Worm (Caenorhabditis elegans) whole organism, mixed stage, embryonic: ENCODE measurements around the gene xol-1.

Experiments
- M03D4.4 ChIP-seq: sonication (generic microtip); optimal IDR thresholded peaks from 2 replicates; lab custom pipeline; 2017; ENCODE audit warnings: mild to moderate bottlenecking, missing genetic modification characterization, missing compliant biosample characterization
- bed-3 ChIP-seq: fragments of 200-800 bp; sonication (Bioruptor generic); optimal IDR thresholded peaks from 3 replicates; lab custom pipeline; 2018; ENCODE audit warnings: mild to moderate bottlenecking, missing genetic modification characterization, moderate library complexity, missing compliant biosample characterization
- blmp-1 ChIP-seq: fragments of 150-350 bp; optimal IDR thresholded peaks from 2 replicates; lab custom pipeline; 2014; ENCODE audit warnings: missing biosample characterization, missing genetic modification characterization
- ceh-39 ChIP-seq: fragments of 150-350 bp; optimal IDR thresholded peaks from 2 replicates; lab custom pipeline; 2014; ENCODE audit warnings: missing biosample characterization, missing genetic modification characterization
- ceh-43 ChIP-seq: fragments of 200-800 bp; sonication (Bioruptor generic); optimal IDR thresholded peaks from 2 replicates; lab custom pipeline; 2018; ENCODE audit warnings: mild to moderate bottlenecking, missing genetic modification characterization, moderate library complexity, missing compliant biosample characterization
- ceh-83 ChIP-seq: fragments of 200-800 bp; sonication (Bioruptor generic); optimal IDR thresholded peaks from 2 replicates; lab custom pipeline; 2018; ENCODE audit warnings: mild to moderate bottlenecking, missing genetic modification characterization, missing compliant biosample characterization
- ces-1 ChIP-seq: fragments of 150-350 bp; optimal IDR thresholded peaks from 2 replicates; lab custom pipeline; 2014; ENCODE audit warnings: missing biosample characterization, missing genetic modification reagents, missing genetic modification characterization
- cnd-1 ChIP-seq: fragments of 200-800 bp; sonication (Bioruptor generic); optimal IDR thresholded peaks from 2 replicates; lab custom pipeline; 2018; ENCODE audit warnings: mild to moderate bottlenecking, missing genetic modification characterization, missing compliant biosample characterization
- drap-1 ChIP-seq: fragments of 200-800 bp; sonication (Bioruptor generic); optimal IDR thresholded peaks from 3 replicates; lab custom pipeline; 2018; ENCODE audit warnings: mild to moderate bottlenecking, missing genetic modification characterization, missing compliant biosample characterization
- elt-1 ChIP-seq: sonication (generic microtip); optimal IDR thresholded peaks from 2 replicates; lab custom pipeline; 2017; ENCODE audit warnings: missing genetic modification characterization, mild to moderate bottlenecking, missing compliant biosample characterization, antibody characterized with exemption, moderate library complexity, borderline replicate concordance; ENCODE audit not compliant: insufficient read depth
- elt-3 ChIP-seq: fragments of 150-350 bp; optimal IDR thresholded peaks from 2 replicates; lab custom pipeline; 2014; ENCODE audit warnings: missing biosample characterization, missing genetic modification characterization
- flh-1 ChIP-seq: fragments of 200-800 bp; sonication (Bioruptor generic); optimal IDR thresholded peaks from 2 replicates; lab custom pipeline; 2018; ENCODE audit warnings: mild to moderate bottlenecking, missing genetic modification characterization, moderate library complexity, missing compliant biosample characterization
- lin-13 ChIP-seq: fragments of 150-350 bp; optimal IDR thresholded peaks from 2 replicates; lab custom pipeline; 2014; ENCODE audit warnings: missing biosample characterization, missing genetic modification characterization
- lin-32 ChIP-seq: fragments of 200-800 bp; sonication (Bioruptor generic); optimal IDR thresholded peaks from 2 replicates; lab custom pipeline; 2018; ENCODE audit warnings: mild to moderate bottlenecking, missing genetic modification characterization, missing compliant biosample characterization
- lsy-2 ChIP-seq: fragments of 150-350 bp; optimal IDR thresholded peaks from 2 replicates; lab custom pipeline; 2014; ENCODE audit warnings: missing biosample characterization, missing genetic modification characterization
- mep-1 ChIP-seq: fragments of 150-350 bp; optimal IDR thresholded peaks from 2 replicates; lab custom pipeline; 2017; ENCODE audit warnings: missing biosample characterization, missing genetic modification reagents, missing genetic modification characterization, inconsistent platforms
- mls-2 ChIP-seq: sonication (generic microtip); optimal IDR thresholded peaks from 2 replicates; lab custom pipeline; 2016; ENCODE audit warnings: mild to moderate bottlenecking, missing genetic modification characterization, moderate library complexity, missing compliant biosample characterization
- nhr-12 ChIP-seq: fragments of 150-350 bp; optimal IDR thresholded peaks from 2 replicates; lab custom pipeline; 2014; ENCODE audit warnings: missing biosample characterization, missing genetic modification characterization
- nhr-2 ChIP-seq: fragments of 150-350 bp; optimal IDR thresholded peaks from 2 replicates; lab custom pipeline; 2014; ENCODE audit warnings: missing biosample characterization, missing genetic modification characterization
- pha-4 ChIP-seq: fragments of 150-350 bp; optimal IDR thresholded peaks from 2 replicates; lab custom pipeline; 2018; ENCODE audit warnings: missing biosample characterization, missing genetic modification reagents, missing genetic modification characterization
- sem-2 ChIP-seq: fragments of 200-800 bp; sonication (Bioruptor generic); optimal IDR thresholded peaks from 2 replicates; lab custom pipeline; 2018; ENCODE audit warnings: mild to moderate bottlenecking, missing genetic modification characterization, missing compliant biosample characterization
- sptf-1 ChIP-seq: sonication (generic microtip); optimal IDR thresholded peaks from 2 replicates; lab custom pipeline; 2017; ENCODE audit warnings: mild to moderate bottlenecking, missing genetic modification characterization, moderate library complexity, missing compliant biosample characterization
- unc-39 ChIP-seq: fragments of 150-350 bp; optimal IDR thresholded peaks from 2 replicates; lab custom pipeline; 2014; ENCODE audit warnings: missing biosample characterization, missing genetic modification characterization
- zip-8 ChIP-seq: fragments of 150-350 bp; optimal IDR thresholded peaks from 2 replicates; lab custom pipeline; 2014; ENCODE audit warnings: missing biosample characterization, missing genetic modification characterization

The xol-1 gene

DNA sequence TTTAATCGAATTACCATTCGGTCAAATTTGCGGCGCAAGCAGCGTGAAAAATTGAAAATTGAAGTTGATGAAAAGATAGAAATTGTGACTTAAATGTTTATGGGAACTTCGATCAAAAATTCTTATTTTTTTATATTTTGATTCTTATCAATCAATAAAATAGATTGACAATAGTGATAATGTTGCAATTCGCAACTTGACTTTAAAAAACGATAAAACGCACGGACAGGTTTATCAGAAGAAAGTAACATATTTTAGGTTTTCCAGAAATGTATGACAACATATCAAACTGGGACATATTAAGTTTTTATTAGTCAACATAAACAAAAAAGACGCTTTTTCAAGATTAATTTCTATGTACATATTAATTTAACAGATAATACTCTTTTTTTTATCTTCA lies 42.2 kb downstream of the xol-1 start:
- TF ChIP-seq mep-1 (no peak), nhr-2 (no peak), lsy-2 (no peak), sptf-1 (tag; lab: Kevin White, UChicago) (no peak), flh-1 (no peak)

- TF ChIP-seq elt-1 (tag; lab: Kevin White, UChicago) (peak; percentile 9), lin-13 (tag; lab: Kevin White, UChicago) (no peak), ceh-43 (GFP tag; lab: Kevin White, UChicago) (no peak), ceh-83 (no peak), ces-1 (GFP tag; lab: Kevin White, UChicago) (no peak)
Measured at ce11 chrX:8083919-8084318, 42.8 kb downstream of the xol-1 start, which contains the start of gene K07E3.4. Gene K07E3.4 (minus strand): TSS chrX:8084018.

DNA sequence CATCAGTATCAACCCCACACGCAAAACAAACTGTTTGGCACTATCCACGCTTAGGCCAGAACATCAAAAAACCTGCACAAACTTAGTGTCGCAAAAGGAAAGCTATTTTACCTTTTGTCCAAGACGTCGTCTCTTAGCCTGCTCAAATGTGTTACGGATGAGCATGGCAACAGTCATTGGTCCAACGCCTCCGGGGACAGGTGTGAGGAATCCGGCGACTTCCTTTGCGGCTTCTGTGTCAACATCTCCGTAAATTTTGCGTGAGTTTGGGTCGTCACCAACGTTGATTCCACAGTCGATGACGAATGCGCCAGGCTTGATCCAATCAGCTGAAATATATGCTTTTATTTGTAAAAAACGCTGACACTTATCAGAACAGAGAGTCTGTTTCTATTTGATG lies 43.6 kb downstream of the xol-1 start:
- TF ChIP-seq pha-4 (tag; lab: Kevin White, UChicago) (no peak), M03D4.4 (tag; lab: Kevin White, UChicago) (no peak), drap-1 (GFP tag; lab: Kevin White, UChicago) (no peak), blmp-1 (tag; lab: Kevin White, UChicago) (no peak), nhr-12 (tag; lab: Kevin White, UChicago) (no peak), zip-8 (tag; lab: Kevin White, UChicago) (no peak), sem-2 (GFP tag; lab: Kevin White, UChicago) (no peak)
- TF ChIP-seq, all 35 proteins: peak for 0

DNA sequence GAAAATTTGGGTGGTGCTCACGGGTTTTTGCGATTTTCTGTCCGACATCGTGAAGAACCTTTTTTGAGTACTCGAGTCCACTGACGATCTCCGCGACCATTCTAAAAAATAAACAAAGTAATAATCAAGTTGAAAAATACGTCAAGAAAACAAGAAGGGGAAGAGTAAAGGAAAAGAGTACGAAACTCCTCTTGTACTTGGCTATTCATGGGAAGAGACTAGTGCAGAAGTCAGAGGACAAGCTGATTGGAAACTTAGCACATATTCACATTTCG lies 45.3 kb downstream of the xol-1 start, which contains the start of gene dao-3:
dao-3 (minus strand) TSS at position 101 of the 275 bp plus-strand sequence.
- TF ChIP-seq bed-3 (GFP tag; lab: Kevin White, UChicago) (no peak), drap-1 (GFP tag; lab: Kevin White, UChicago) (no peak), unc-39 (tag; lab: Kevin White, UChicago) (no peak), blmp-1 (tag; lab: Kevin White, UChicago) (no peak), ceh-43 (GFP tag; lab: Kevin White, UChicago) (no peak), nhr-2 (no peak), mls-2 (no peak), ceh-83 (no peak)

ce11 chrX:8086725-8087641 lies 45.9 kb downstream of the xol-1 start:
- TF ChIP-seq elt-1 (tag; lab: Kevin White, UChicago), result peak; percentile 65
- TF ChIP-seq ceh-39 (tag; lab: Kevin White, UChicago), result no peak

DNA sequence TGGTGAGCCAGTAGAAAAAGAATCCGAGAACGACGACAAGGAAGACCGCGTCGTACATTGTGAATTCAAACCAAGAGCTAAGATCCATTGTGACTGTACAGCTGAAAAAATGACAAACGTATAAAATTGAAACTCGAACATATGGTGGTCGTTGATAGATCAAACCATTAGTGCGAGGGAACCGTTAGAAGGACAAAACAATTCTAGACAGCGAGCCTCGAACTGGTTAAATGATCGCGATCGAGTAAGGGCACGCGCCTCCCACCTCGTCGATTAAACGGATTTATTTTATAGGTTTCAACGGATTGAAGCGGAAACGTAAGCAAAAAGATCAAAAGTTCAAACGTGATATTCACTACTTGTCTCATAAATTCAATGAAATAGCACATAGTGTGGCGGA lies 47.4 kb downstream of the xol-1 start, which contains the start of gene vem-1:
vem-1 (minus strand) TSS at position 101 of the 400 bp plus-strand sequence.
- TF ChIP-seq lin-13 (tag; lab: Kevin White, UChicago) (no peak), ceh-83 (no peak), sptf-1 (tag; lab: Kevin White, UChicago) (no peak)

ce11 chrX:8089266-8089909 lies 48.3 kb downstream of the xol-1 start:
- TF ChIP-seq lin-32 (GFP tag; lab: Kevin White, UChicago), result no peak
- TF ChIP-seq bed-3 (GFP tag; lab: Kevin White, UChicago), result no peak
- no peak for TF ChIP-seq pha-4 (tag; lab: Kevin White, UChicago)
- no peak for TF ChIP-seq mls-2
- no peak for TF ChIP-seq unc-39 (tag; lab: Kevin White, UChicago)
- TF ChIP-seq ceh-39 (tag; lab: Kevin White, UChicago), result no peak
- no peak for TF ChIP-seq lin-13 (tag; lab: Kevin White, UChicago)
- TF ChIP-seq zip-8 (tag; lab: Kevin White, UChicago), result no peak
- no peak for TF ChIP-seq cnd-1 (tag; lab: Kevin White, UChicago)
- TF ChIP-seq sem-2 (GFP tag; lab: Kevin White, UChicago), result no peak
- TF ChIP-seq elt-3, result no peak
- TF ChIP-seq M03D4.4 (tag; lab: Kevin White, UChicago), result no peak
- no peak for TF ChIP-seq ces-1 (GFP tag; lab: Kevin White, UChicago)
- TF ChIP-seq elt-1 (tag; lab: Kevin White, UChicago), result no peak
